Worm (Caenorhabditis elegans) whole organism, L2 larva: Measurements from ENCODE around the gene C06E4.1.

Experiments
- C34F6.9 ChIP-seq: fragments of 150-350 bp; optimal IDR thresholded peaks from 2 replicates; lab custom pipeline; 2014; ENCODE audit warnings: missing biosample characterization, missing genetic modification characterization
- R02D3.7 ChIP-seq: fragments of 150-350 bp; optimal IDR thresholded peaks from 2 replicates; lab custom pipeline; 2014; ENCODE audit warnings: missing biosample characterization, missing genetic modification characterization
- Y55F3AM.14 ChIP-seq: fragments of 200-800 bp; sonication (Bioruptor generic); optimal IDR thresholded peaks from 2 replicates; lab custom pipeline; 2018; ENCODE audit warnings: mild to moderate bottlenecking, missing genetic modification characterization, missing compliant biosample characterization
- aly-2 ChIP-seq: fragments of 150-350 bp; optimal IDR thresholded peaks from 2 replicates; lab custom pipeline; 2014; ENCODE audit warnings: missing biosample characterization, missing genetic modification characterization
- ama-1 ChIP-seq: fragments of 150-350 bp; optimal IDR thresholded peaks from 2 replicates; lab custom pipeline; 2018; ENCODE audit warnings: inconsistent platforms
- ceh-82 ChIP-seq: fragments of 150-350 bp; optimal IDR thresholded peaks from 2 replicates; lab custom pipeline; 2014; ENCODE audit warnings: missing biosample characterization, missing genetic modification characterization
- crh-2 ChIP-seq: sonication (generic microtip); optimal IDR thresholded peaks from 2 replicates; lab custom pipeline; 2017; ENCODE audit warnings: missing biosample characterization, missing genetic modification characterization
- dmd-4 ChIP-seq: sonication (generic microtip); optimal IDR thresholded peaks from 2 replicates; lab custom pipeline; 2017; ENCODE audit warnings: missing biosample characterization, missing genetic modification characterization
- elt-1 ChIP-seq: fragments of 150-350 bp; optimal IDR thresholded peaks from 2 replicates; lab custom pipeline; 2014; ENCODE audit warnings: missing biosample characterization, missing genetic modification characterization
- fos-1 ChIP-seq: fragments of 150-350 bp; optimal IDR thresholded peaks from 2 replicates; lab custom pipeline; 2014; ENCODE audit warnings: missing biosample characterization, missing genetic modification characterization
- gmeb-1 ChIP-seq: fragments of 150-350 bp; optimal IDR thresholded peaks from 2 replicates; lab custom pipeline; 2014; ENCODE audit warnings: missing biosample characterization, missing genetic modification characterization
- lin-13 ChIP-seq: fragments of 150-350 bp; optimal IDR thresholded peaks from 2 replicates; lab custom pipeline; 2014; ENCODE audit warnings: missing biosample characterization, missing genetic modification reagents, missing genetic modification characterization
- lsy-2 ChIP-seq, 2 experiments: fragments of 150-350 bp in 1 of 2; sonication (generic microtip) in 1 of 2; optimal IDR thresholded peaks; 2 replicates each; lab custom pipeline; 2014 to 2017; ENCODE audit warnings: missing biosample characterization in 2 of 2, missing genetic modification characterization in 2 of 2
- mab-5 ChIP-seq: fragments of 150-350 bp; optimal IDR thresholded peaks from 2 replicates; lab custom pipeline; 2014; ENCODE audit warnings: missing biosample characterization, missing genetic modification characterization
- nhr-10 ChIP-seq: sonication (generic microtip); optimal IDR thresholded peaks from 2 replicates; lab custom pipeline; 2017; ENCODE audit warnings: missing biosample characterization, missing genetic modification characterization
- nhr-12 ChIP-seq: fragments of 150-350 bp; optimal IDR thresholded peaks from 2 replicates; lab custom pipeline; 2014; ENCODE audit warnings: missing biosample characterization, missing genetic modification characterization
- nhr-23 ChIP-seq: fragments of 150-350 bp; optimal IDR thresholded peaks from 2 replicates; lab custom pipeline; 2014; ENCODE audit warnings: missing biosample characterization, missing genetic modification reagents, missing genetic modification characterization
- nhr-237 ChIP-seq: fragments of 150-350 bp; optimal IDR thresholded peaks from 2 replicates; lab custom pipeline; 2014; ENCODE audit warnings: missing biosample characterization, missing genetic modification characterization
- nhr-6 ChIP-seq: fragments of 150-350 bp; optimal IDR thresholded peaks from 2 replicates; lab custom pipeline; 2014; ENCODE audit warnings: missing biosample characterization, missing genetic modification characterization
- peb-1 ChIP-seq: fragments of 150-350 bp; optimal IDR thresholded peaks from 2 replicates; lab custom pipeline; 2014; ENCODE audit warnings: missing biosample characterization, missing genetic modification characterization
- skn-1 ChIP-seq: sonication (generic microtip); optimal IDR thresholded peaks from 2 replicates; lab custom pipeline; 2017; ENCODE audit warnings: missing biosample characterization, missing genetic modification characterization
- sma-3 ChIP-seq: sonication (generic microtip); optimal IDR thresholded peaks from 2 replicates; lab custom pipeline; 2016; ENCODE audit warnings: missing genetic modification reagents, missing genetic modification characterization, missing compliant biosample characterization
- sma-9 ChIP-seq, 2 experiments: fragments of 150-350 bp in 1 of 2; sonication (generic microtip) in 1 of 2; optimal IDR thresholded peaks; 2 replicates each; lab custom pipeline; 2014 to 2016; ENCODE audit warnings: missing genetic modification characterization in 2 of 2, mild to moderate bottlenecking in 1 of 2, missing biosample characterization in 1 of 2, missing compliant biosample characterization in 1 of 2, missing genetic modification reagents in 1 of 2, moderate library complexity in 1 of 2
- snpc-4 ChIP-seq: fragments of 150-350 bp; optimal IDR thresholded peaks from 2 replicates; lab custom pipeline; 2014; ENCODE audit warnings: missing biosample characterization, missing genetic modification characterization
- unc-55 ChIP-seq: fragments of 150-350 bp; sonication (generic microtip); optimal IDR thresholded peaks from 3 replicates; lab custom pipeline; 2014; ENCODE audit warnings: missing biosample characterization, missing genetic modification reagents, missing genetic modification characterization
- unc-62 ChIP-seq: fragments of 150-350 bp; optimal IDR thresholded peaks from 2 replicates; lab custom pipeline; 2014; ENCODE audit warnings: missing biosample characterization, missing genetic modification reagents, missing genetic modification characterization
- zag-1 ChIP-seq: fragments of 150-350 bp; optimal IDR thresholded peaks from 2 replicates; lab custom pipeline; 2014; ENCODE audit warnings: missing biosample characterization, missing genetic modification characterization
- ztf-1 ChIP-seq: fragments of 200-800 bp; sonication (Bioruptor generic); conservative IDR thresholded peaks from 2 replicates; pipeline ENCODE4 v1.3.6; 2022; ENCODE audit warnings: missing genetic modification characterization, missing compliant biosample characterization
- ztf-11 ChIP-seq: sonication (generic microtip); optimal IDR thresholded peaks from 2 replicates; lab custom pipeline; 2017; ENCODE audit warnings: missing biosample characterization, missing genetic modification characterization

Gene C06E4.1

ce11 chrIV:7320688-7321087 is 37.6 kb downstream of the C06E4.1 start:
- TF ChIP-seq gmeb-1 = no peak

ce11 chrIV:7323904-7324303 is 40.8 kb downstream of the C06E4.1 start:
- TF ChIP-seq mab-5 (tag; lab: Kevin White, UChicago) = no peak
- TF ChIP-seq sma-9 (GFP tag; optimal IDR thresholded peaks at IDR 0.05; lab: Kevin White, UChicago) = no peak
- TF ChIP-seq sma-9 (tag; optimal IDR thresholded peaks at IDR 0.05; lab: Kevin White, UChicago) = no peak
- TF ChIP-seq sma-3 (GFP tag; lab: Kevin White, UChicago) = no peak
- TF ChIP-seq nhr-237 (tag; lab: Kevin White, UChicago) = no peak
- no peak for TF ChIP-seq R02D3.7 (tag; lab: Kevin White, UChicago)
- TF ChIP-seq C34F6.9 (tag; lab: Kevin White, UChicago) = no peak
- TF ChIP-seq ztf-1 (GFP tag; lab: Robert Waterston, UW) = no peak
- TF ChIP-seq skn-1 (tag; lab: Kevin White, UChicago) = no peak
- TF ChIP-seq ama-1 (lab: Kevin White, UChicago) = no peak
- TF ChIP-seq ztf-11 (tag; lab: Kevin White, UChicago) = no peak
- TF ChIP-seq nhr-12 (tag; lab: Kevin White, UChicago) = no peak
- TF ChIP-seq unc-62 = no peak
- TF ChIP-seq lsy-2 (tag; optimal IDR thresholded peaks at IDR 0.05; lab: Kevin White, UChicago) = no peak

- no peak for TF ChIP-seq R02D3.7 (tag; lab: Kevin White, UChicago)
- no peak for TF ChIP-seq zag-1 (tag; lab: Kevin White, UChicago)
- no peak for TF ChIP-seq peb-1
- TF ChIP-seq ceh-82 (tag; lab: Kevin White, UChicago) = no peak
- no peak for TF ChIP-seq snpc-4
Observed at ce11 chrIV:7324913-7325312, 41.9 kb downstream of the C06E4.1 start.

ce11 chrIV:7325698-7326097 is 42.6 kb downstream of the C06E4.1 start:
- TF ChIP-seq crh-2 (tag; lab: Kevin White, UChicago) (peak; percentile 76), fos-1 (tag; lab: Kevin White, UChicago) (peak; percentile 96), Y55F3AM.14 (GFP tag; lab: Kevin White, UChicago) (no peak)

- TF ChIP-seq sma-9 (GFP tag; optimal IDR thresholded peaks at IDR 0.05; lab: Kevin White, UChicago) (peak; percentile 29), sma-9 (tag; optimal IDR thresholded peaks at IDR 0.05; lab: Kevin White, UChicago) (no peak), crh-2 (tag; lab: Kevin White, UChicago) (peak; percentile 62), nhr-10 (no peak), unc-55 (GFP tag; lab: Kevin White, UChicago) (no peak), fos-1 (tag; lab: Kevin White, UChicago) (peak; percentile 98), gmeb-1 (peak; percentile 35)
Observed at ce11 chrIV:7326613-7327149, 43.6 kb downstream of the C06E4.1 start, which contains the start of gene ifo-1. TSS of gene ifo-1 (minus strand) at chrIV:7326663.

- TF ChIP-seq dmd-4 (tag; lab: Kevin White, UChicago) (no peak), nhr-6 (tag; lab: Kevin White, UChicago) (no peak), elt-1 (tag; lab: Kevin White, UChicago) (no peak), fos-1 (tag; lab: Kevin White, UChicago) (peak; percentile 89)
Observed at ce11 chrIV:7328918-7329317, 45.9 kb downstream of the C06E4.1 start, which contains the start of gene sqst-2. TSS of gene sqst-2 (minus strand) at chrIV:7328975.

ce11 chrIV:7332695-7333094 is 49.6 kb downstream of the C06E4.1 start, which contains the start of gene ocr-4:
TSS of gene ocr-4 (minus strand) at chrIV:7332795.
- TF ChIP-seq gmeb-1 (no peak), elt-1 (tag; lab: Kevin White, UChicago) (no peak), nhr-23 (tag; lab: Kevin White, UChicago) (no peak), mab-5 (tag; lab: Kevin White, UChicago) (no peak), aly-2 (tag; lab: Kevin White, UChicago) (no peak), lin-13 (GFP tag; lab: Kevin White, UChicago) (no peak), ama-1 (lab: Kevin White, UChicago) (no peak), R02D3.7 (tag; lab: Kevin White, UChicago) (no peak), sma-9 (GFP tag; optimal IDR thresholded peaks at IDR 0.05; lab: Kevin White, UChicago) (no peak), sma-9 (tag; optimal IDR thresholded peaks at IDR 0.05; lab: Kevin White, UChicago) (no peak), nhr-10 (no peak)
- TF ChIP-seq, all 48 proteins: peak for 0
